Worm (Caenorhabditis elegans): Measurements from ENCODE around the gene alkb-1.

DNA sequence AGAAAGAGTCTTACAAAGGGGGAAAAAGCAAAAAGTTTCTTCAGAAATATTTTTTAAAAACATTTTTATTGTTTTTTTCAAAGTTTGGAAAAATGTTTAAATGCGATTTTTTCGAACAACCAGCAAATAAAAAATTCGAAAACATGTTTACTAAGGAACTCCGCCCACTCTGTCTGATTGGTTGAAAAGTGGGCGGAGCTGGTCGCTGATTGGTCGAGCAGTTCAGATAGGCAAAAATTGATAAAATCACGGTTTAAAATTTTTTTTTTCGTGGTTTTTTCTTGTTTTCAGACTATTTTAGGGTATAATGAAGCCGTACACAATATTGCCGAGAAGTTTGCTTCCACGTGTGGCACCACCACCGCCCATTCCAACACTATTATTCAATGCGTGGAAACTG is 40.1 kb upstream of the alkb-1 start:
- TF ChIP-seq him-1 (tag; optimal IDR thresholded peaks at IDR 0.05), result no peak
- TF ChIP-seq dao-5 (tag; optimal IDR thresholded peaks at IDR 0.05), result no peak

All from whole organism, L4/young adult.